Worm (Caenorhabditis elegans): ENCODE results near the gene srg-57.
A peak's percentile ranks its signal among the peaks of the same experiment; 100 is the strongest.

srg-57 gene

DNA sequence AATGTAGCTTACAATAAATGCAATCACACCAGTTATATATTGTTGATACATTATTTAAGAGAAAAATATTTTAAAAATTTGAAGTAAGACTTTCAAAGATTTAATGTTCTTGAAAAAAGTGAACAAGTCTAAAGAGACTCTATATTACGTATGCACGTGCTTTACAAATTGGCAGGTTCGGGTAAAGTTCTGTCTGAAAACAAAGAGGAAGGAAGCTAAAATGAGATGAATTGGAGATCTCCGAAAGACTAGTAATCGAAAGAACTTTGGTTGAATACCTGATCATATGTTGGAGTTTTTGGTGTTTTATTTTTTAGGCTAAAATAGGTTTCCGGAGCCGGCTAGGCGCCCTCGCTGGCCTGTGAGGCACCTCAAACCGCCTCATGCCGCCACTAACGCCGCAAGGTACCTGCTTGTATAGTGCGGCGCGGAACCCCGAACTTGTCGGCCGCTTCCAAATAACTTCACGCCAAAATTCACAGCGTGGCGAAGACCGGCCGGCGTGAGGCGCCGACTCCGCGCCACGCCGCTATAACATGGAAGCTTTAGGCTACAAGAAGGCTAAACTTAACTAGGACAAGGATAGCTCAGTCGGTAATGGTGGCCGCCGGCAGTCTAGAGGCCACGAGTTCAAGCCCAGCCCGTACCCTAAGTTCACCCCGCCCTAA lies 23.1 kb upstream of the srg-57 start, which contains the start of gene srx-28 (continued):
- TF ChIP-seq ztf-18 (tag; optimal IDR thresholded peaks at IDR 0.05) (no peak), nhr-80 (tag; optimal IDR thresholded peaks at IDR 0.05) (no peak), hmg-1.2 (GFP tag; IDR thresholded peaks at IDR 0.05) (no peak), tlf-1 (GFP tag; optimal IDR thresholded peaks at IDR 0.05) (no peak), hrde-1 (tag; optimal IDR thresholded peaks at IDR 0.05; ENCODE audit: borderline replicate concordance) (no peak), F57A8.1 (GFP tag; optimal IDR thresholded peaks at IDR 0.05) (no peak), madf-3 (GFP tag; IDR thresholded peaks at IDR 0.05) (no peak), mxl-1 (tag; optimal IDR thresholded peaks at IDR 0.05) (no peak), snpc-4 (GFP tag; optimal IDR thresholded peaks at IDR 0.05) (no peak), snpc-4 (tag; optimal IDR thresholded peaks at IDR 0.05) (peak in 2 of 4 experiments; percentile 75 to 87), F37B4.10 (GFP tag; IDR thresholded peaks at IDR 0.05) (0 out of 2 replicates have a peak, but pooled peaks have one; percentile 84), zim-3 (tag; optimal IDR thresholded peaks at IDR 0.05) (no peak), hlh-26 (GFP tag; conservative IDR thresholded peaks at IDR 0.05) (no peak), F39B2.1 (GFP tag; IDR thresholded peaks at IDR 0.05) (no peak), snpc-1.1 (tag; optimal IDR thresholded peaks at IDR 0.05; ENCODE audit: insufficient read depth) (peak; percentile 68), K11D2.4 (GFP tag; IDR thresholded peaks at IDR 0.05) (no peak), F52B5.7 (tag; optimal IDR thresholded peaks at IDR 0.05) (no peak), D2030.7 (GFP tag; IDR thresholded peaks at IDR 0.05) (no peak), akir-1 (GFP tag; optimal IDR thresholded peaks at IDR 0.05) (no peak), sptf-2 (GFP tag; optimal IDR thresholded peaks at IDR 0.05) (no peak), madf-8 (GFP tag; conservative IDR thresholded peaks at IDR 0.05) (no peak), ceh-27 (GFP tag; optimal IDR thresholded peaks at IDR 0.05) (no peak), Y56A3A.18 (GFP tag; IDR thresholded peaks at IDR 0.05) (no peak), ztf-28 (GFP tag; IDR thresholded peaks at IDR 0.05) (no peak), rpc-1 (optimal IDR thresholded peaks at IDR 0.05) (peak; percentile 29), rpc-1 (tag; optimal IDR thresholded peaks at IDR 0.05) (no peak), T07F8.4 (tag; optimal IDR thresholded peaks at IDR 0.05) (no peak), sdz-38 (tag; optimal IDR thresholded peaks at IDR 0.05) (no peak), K12H6.12 (tag; optimal IDR thresholded peaks at IDR 0.05) (no peak), lin-54 (GFP tag; optimal IDR thresholded peaks at IDR 0.05) (no peak), mcd-1 (GFP tag; IDR thresholded peaks at IDR 0.05) (peak; percentile 43; the same call in 1 of the 2 replicates), aptf-2 (GFP tag; conservative IDR thresholded peaks at IDR 0.05) (no peak), T26A5.8 (tag; optimal IDR thresholded peaks at IDR 0.05) (no peak), hmg-20 (GFP tag; IDR thresholded peaks at IDR 0.05) (no peak), ztf-25 (GFP tag; IDR thresholded peaks at IDR 0.05) (0 out of 2 replicates have a peak, but pooled peaks have one; percentile 38), lir-1 (GFP tag; conservative IDR thresholded peaks at IDR 0.05) (no peak), nhr-120 (GFP tag; IDR thresholded peaks at IDR 0.05) (no peak), aptf-3 (GFP tag; IDR thresholded peaks at IDR 0.05) (no peak), lin-26 (GFP tag; IDR thresholded peaks at IDR 0.05) (no peak), Y67H2A.10 (GFP tag; conservative IDR thresholded peaks at IDR 0.05) (no peak), cebp-2 (GFP tag; IDR thresholded peaks at IDR 0.05) (no peak), B0035.1 (tag; optimal IDR thresholded peaks at IDR 0.05) (no peak), xnd-1 (tag; optimal IDR thresholded peaks at IDR 0.05) (no peak), egrh-3 (GFP tag; IDR thresholded peaks at IDR 0.05) (peak; percentile 33; the same call in 1 of the 2 replicates), bed-1 (GFP tag; IDR thresholded peaks at IDR 0.05) (no peak)

Data from whole organism, young adult.